Worm (Caenorhabditis elegans) whole organism, dauer: ENCODE measurements around the gene jmjd-5.
"Not testable (repeated sequence)": the region's sequence is repeated elsewhere in the genome, so short reads cannot be mapped to it uniquely, and the experiment has no call there.

Source experiments
- unc-62 ChIP-seq: sonication (generic microtip); optimal IDR thresholded peaks from 2 replicates; lab custom pipeline; 2017; ENCODE audit warnings: missing biosample characterization, missing genetic modification reagents, missing genetic modification characterization

jmjd-5 gene

ce11 chrV:11127197-11127596, at the start of gene jmjd-5:
jmjd-5 (plus strand) TSS chrV:11127497.
- TF ChIP-seq unc-62 = no peak

ce11 chrV:11078104-11078724, 49.1 kb upstream of the jmjd-5 start, which contains the start of gene act-2:
act-2 (minus strand) TSS chrV:11078154.
- TF ChIP-seq unc-62 = no peak

ce11 chrV:11078874-11079273, 48.4 kb upstream of the jmjd-5 start:
- TF ChIP-seq unc-62 = no peak

- no peak for TF ChIP-seq unc-62
Measured at ce11 chrV:11080345-11081102, 46.8 kb upstream of the jmjd-5 start, which contains the start of gene act-1. act-1 (plus strand) TSS chrV:11081052.

- TF ChIP-seq unc-62 = no peak
Measured at ce11 chrV:11082475-11082874, 44.8 kb upstream of the jmjd-5 start.

ce11 chrV:11082964-11083363, 44.3 kb upstream of the jmjd-5 start:
- no peak for TF ChIP-seq unc-62

ce11 chrV:11083691-11084090, 43.6 kb upstream of the jmjd-5 start:
- TF ChIP-seq unc-62 = no peak

- no peak for TF ChIP-seq unc-62
Measured at ce11 chrV:11087119-11087518, 40.2 kb upstream of the jmjd-5 start.

- no peak for TF ChIP-seq unc-62
Measured at ce11 chrV:11087519-11087998, 39.7 kb upstream of the jmjd-5 start, which contains the start of gene Y42A5A.1. Y42A5A.1 (plus strand) TSS chrV:11087948.

ce11 chrV:11093163-11094091, 33.9 kb upstream of the jmjd-5 start, which contains the start of gene lact-8:
lact-8 (minus strand) TSS chrV:11093607.
- TF ChIP-seq unc-62 = no peak

ce11 chrV:11094698-11095097, 32.6 kb upstream of the jmjd-5 start:
- no peak for TF ChIP-seq unc-62

ce11 chrV:11095873-11096272, 31.4 kb upstream of the jmjd-5 start, which contains the start of gene Y42A5A.3:
Y42A5A.3 (minus strand) TSS chrV:11095973.
- no peak for TF ChIP-seq unc-62

- no peak for TF ChIP-seq unc-62
Measured at ce11 chrV:11098599-11098998, 28.7 kb upstream of the jmjd-5 start, which contains the start of gene cdkl-1. cdkl-1 (plus strand) TSS chrV:11098899.

ce11 chrV:11104408-11104807, 22.9 kb upstream of the jmjd-5 start:
- TF ChIP-seq unc-62 = no peak

ce11 chrV:11109647-11110046, 17.6 kb upstream of the jmjd-5 start, which contains the start of gene Y42A5A.5:
Y42A5A.5 (minus strand) TSS chrV:11109747.
- not testable (repeated sequence) for TF ChIP-seq unc-62

- TF ChIP-seq unc-62 = no peak
Measured at ce11 chrV:11113041-11113574, 14.2 kb upstream of the jmjd-5 start, which contains the start of gene erfa-3. erfa-3 (minus strand) TSS chrV:11113091.
